Fruit fly (Drosophila melanogaster) whole organism, prepupa: Measurements from ENCODE around the gene Osi6.

Source experiments
- CG31627 ChIP-seq: fragments of 200-800 bp; sonication (Bioruptor generic); optimal IDR thresholded peaks from 3 replicates; lab custom pipeline; 2016; ENCODE audit warnings: missing biosample characterization, missing genetic modification characterization
- CG3919 ChIP-seq: fragments of 200-800 bp; sonication (Bioruptor generic); optimal IDR thresholded peaks from 3 replicates; lab custom pipeline; 2016; ENCODE audit warnings: missing biosample characterization, missing genetic modification characterization
- Eip75B ChIP-seq: fragments of 200-800 bp; sonication (Bioruptor generic); optimal IDR thresholded peaks from 3 replicates; lab custom pipeline; 2016; ENCODE audit warnings: missing biosample characterization, missing genetic modification characterization
- Met ChIP-seq: fragments of 200-800 bp; sonication (Bioruptor generic); optimal IDR thresholded peaks from 3 replicates; lab custom pipeline; 2016; ENCODE audit warnings: missing biosample characterization, missing genetic modification characterization
- OdsH ChIP-seq: fragments of 200-800 bp; sonication (Bioruptor generic); optimal IDR thresholded peaks from 3 replicates; lab custom pipeline; 2016; ENCODE audit warnings: missing biosample characterization, missing genetic modification characterization
- Sox15 ChIP-seq: fragments of 200-800 bp; sonication (Bioruptor generic); optimal IDR thresholded peaks from 3 replicates; lab custom pipeline; 2016; ENCODE audit warnings: missing biosample characterization, missing genetic modification characterization
- dac ChIP-seq: fragments of 200-800 bp; sonication (Bioruptor generic); optimal IDR thresholded peaks from 2 replicates; lab custom pipeline; 2017; ENCODE audit warnings: missing biosample characterization, mild to moderate bottlenecking, missing genetic modification characterization
- esn ChIP-seq: fragments of 200-800 bp; sonication (Bioruptor generic); optimal IDR thresholded peaks from 2 replicates; lab custom pipeline; 2016; ENCODE audit warnings: missing biosample characterization, mild to moderate bottlenecking, missing genetic modification characterization, moderate library complexity

- TF ChIP-seq dac (GFP tag; lab: Kevin White, UChicago), result no peak
- TF ChIP-seq CG3919 (GFP tag; lab: Kevin White, UChicago), result no peak
- no peak for TF ChIP-seq esn (GFP tag; lab: Kevin White, UChicago)
- TF ChIP-seq OdsH (GFP tag; lab: Kevin White, UChicago), result no peak
- no peak for TF ChIP-seq CG31627 (GFP tag; lab: Kevin White, UChicago)
- TF ChIP-seq Sox15 (GFP tag; lab: Kevin White, UChicago), result no peak
- TF ChIP-seq Eip75B (GFP tag; lab: Kevin White, UChicago), result no peak
- no peak for TF ChIP-seq Met (GFP tag; lab: Kevin White, UChicago)
These were observed 10.5 kb downstream of the Osi6 start for dm6 chr3R:6244986-6245385.
